Worm (Caenorhabditis elegans) whole organism, L3 larva: Measurements from ENCODE around the gene R07E5.17.
A peak's percentile ranks its signal among the peaks of the same experiment; 100 is the strongest.

ENCODE experiments used
- R02D3.7 ChIP-seq: fragments of 150-350 bp; optimal IDR thresholded peaks from 2 replicates; lab custom pipeline; 2014; ENCODE audit warnings: missing biosample characterization, missing genetic modification characterization
- ZK546.5 ChIP-seq: sonication (generic microtip); optimal IDR thresholded peaks from 2 replicates; lab custom pipeline; 2017; ENCODE audit warnings: missing biosample characterization, missing genetic modification characterization
- ama-1 ChIP-seq: fragments of 150-350 bp; optimal IDR thresholded peaks from 2 replicates; lab custom pipeline; 2018
- ceh-16 ChIP-seq: sonication (generic microtip); optimal IDR thresholded peaks from 2 replicates; lab custom pipeline; 2017; ENCODE audit warnings: missing biosample characterization, missing genetic modification characterization
- ceh-28 ChIP-seq: fragments of 150-350 bp; optimal IDR thresholded peaks from 2 replicates; lab custom pipeline; 2014; ENCODE audit warnings: missing biosample characterization, missing genetic modification reagents, missing genetic modification characterization
- ceh-82 ChIP-seq: fragments of 150-350 bp; optimal IDR thresholded peaks from 2 replicates; lab custom pipeline; 2014; ENCODE audit warnings: missing biosample characterization, missing genetic modification characterization
- ceh-9 ChIP-seq: sonication (generic microtip); optimal IDR thresholded peaks from 2 replicates; lab custom pipeline; 2018; ENCODE audit warnings: missing biosample characterization, missing genetic modification characterization
- egl-27 ChIP-seq: sonication (generic microtip); optimal IDR thresholded peaks from 4 replicates; lab custom pipeline; 2017; ENCODE audit warnings: missing biosample characterization, missing genetic modification reagents, missing genetic modification characterization
- egl-5 ChIP-seq: fragments of 150-350 bp; optimal IDR thresholded peaks from 2 replicates; lab custom pipeline; 2017; ENCODE audit warnings: missing biosample characterization, missing genetic modification reagents, missing genetic modification characterization, inconsistent platforms
- elt-1 ChIP-seq: fragments of 150-350 bp; optimal IDR thresholded peaks from 2 replicates; lab custom pipeline; 2014; ENCODE audit warnings: missing biosample characterization, missing genetic modification characterization
- elt-2 ChIP-seq: sonication (generic microtip); optimal IDR thresholded peaks from 2 replicates; lab custom pipeline; 2016; ENCODE audit warnings: missing genetic modification reagents, mild to moderate bottlenecking, missing genetic modification characterization, missing compliant biosample characterization
- elt-3 ChIP-seq, 3 experiments: fragments of 150-350 bp in 1 of 3; sonication (generic microtip) in 2 of 3; optimal IDR thresholded peaks; 2 replicates in 2 of 3; 4 replicates in 1 of 3; lab custom pipeline; 2014 to 2017; ENCODE audit warnings: missing biosample characterization in 3 of 3, missing genetic modification characterization in 3 of 3
- eor-1 ChIP-seq, 2 experiments: fragments of 150-350 bp; optimal IDR thresholded peaks; 2 replicates each; lab custom pipeline; 2014 to 2018; ENCODE audit warnings: missing biosample characterization in 2 of 2, missing genetic modification characterization in 2 of 2
- hmg-11 ChIP-seq: sonication (generic microtip); optimal IDR thresholded peaks from 2 replicates; lab custom pipeline; 2016; ENCODE audit warnings: missing genetic modification characterization, missing compliant biosample characterization
- lin-15B ChIP-seq: fragments of 150-350 bp; optimal IDR thresholded peaks from 2 replicates; lab custom pipeline; 2014; ENCODE audit warnings: missing biosample characterization, missing genetic modification characterization
- lin-39 ChIP-seq: fragments of 150-350 bp; optimal IDR thresholded peaks from 2 replicates; lab custom pipeline; 2018; ENCODE audit warnings: missing biosample characterization, missing genetic modification reagents, missing genetic modification characterization
- lsy-12 ChIP-seq: sonication (generic microtip); optimal IDR thresholded peaks from 2 replicates; lab custom pipeline; 2016; ENCODE audit warnings: mild to moderate bottlenecking, missing genetic modification characterization, missing compliant biosample characterization
- mdl-1 ChIP-seq: fragments of 150-350 bp; optimal IDR thresholded peaks from 2 replicates; lab custom pipeline; 2014; ENCODE audit warnings: missing biosample characterization, missing genetic modification characterization
- nfya-1 ChIP-seq: sonication (generic microtip); optimal IDR thresholded peaks from 2 replicates; lab custom pipeline; 2017; ENCODE audit warnings: missing genetic modification characterization, mild to moderate bottlenecking, missing compliant biosample characterization, antibody characterized with exemption, moderate library complexity; ENCODE audit not compliant: insufficient read depth
- nhr-11 ChIP-seq: fragments of 150-350 bp; optimal IDR thresholded peaks from 2 replicates; lab custom pipeline; 2014; ENCODE audit warnings: missing biosample characterization, missing genetic modification characterization
- nhr-23 ChIP-seq: fragments of 150-350 bp; optimal IDR thresholded peaks from 2 replicates; lab custom pipeline; 2014; ENCODE audit warnings: missing biosample characterization, missing genetic modification reagents, missing genetic modification characterization
- nhr-25 ChIP-seq: sonication (generic microtip); optimal IDR thresholded peaks from 2 replicates; lab custom pipeline; 2017; ENCODE audit warnings: missing biosample characterization, missing genetic modification characterization
- nhr-43 ChIP-seq: sonication (generic microtip); optimal IDR thresholded peaks from 2 replicates; lab custom pipeline; 2016; ENCODE audit warnings: mild to moderate bottlenecking, missing genetic modification characterization, missing compliant biosample characterization; ENCODE audit not compliant: poor library complexity, severe bottlenecking
- pha-4 ChIP-seq: fragments of 150-350 bp; optimal IDR thresholded peaks from 2 replicates; lab custom pipeline; 2014; ENCODE audit warnings: missing biosample characterization, missing genetic modification reagents, missing genetic modification characterization
- pqm-1 ChIP-seq: fragments of 150-350 bp; optimal IDR thresholded peaks from 2 replicates; lab custom pipeline; 2017; ENCODE audit warnings: missing biosample characterization, missing genetic modification characterization, inconsistent platforms
- unc-62 ChIP-seq: fragments of 150-350 bp; sonication (generic microtip); optimal IDR thresholded peaks from 4 replicates; lab custom pipeline; 2014; ENCODE audit warnings: missing biosample characterization, missing genetic modification reagents, missing genetic modification characterization
- zag-1 ChIP-seq: fragments of 150-350 bp; optimal IDR thresholded peaks from 2 replicates; lab custom pipeline; 2014; ENCODE audit warnings: missing biosample characterization, missing genetic modification characterization
- ztf-11 ChIP-seq: fragments of 150-350 bp; optimal IDR thresholded peaks from 2 replicates; lab custom pipeline; 2014; ENCODE audit warnings: missing biosample characterization, missing genetic modification characterization
- ztf-4 ChIP-seq: fragments of 150-350 bp; optimal IDR thresholded peaks from 2 replicates; lab custom pipeline; 2014; ENCODE audit warnings: missing biosample characterization, missing genetic modification characterization

R07E5.17 gene

DNA sequence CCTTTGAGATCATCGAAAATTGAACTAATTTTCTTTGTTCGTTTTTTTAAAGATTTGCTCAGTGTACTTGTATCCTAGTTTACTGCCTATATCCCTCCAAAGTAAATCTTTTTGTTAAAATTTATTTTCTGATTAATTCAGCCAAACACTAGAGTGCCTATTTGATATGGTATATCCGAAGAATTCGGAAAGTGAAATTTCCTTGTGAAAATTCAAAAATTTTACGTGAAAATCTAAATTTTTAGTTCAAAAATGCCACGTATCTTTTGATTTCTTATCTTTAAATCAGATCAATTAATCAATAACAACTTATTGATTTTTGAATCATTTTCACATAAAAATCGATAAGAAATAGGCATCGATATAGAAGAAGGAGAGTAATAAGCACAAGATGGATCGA is 5.8 kb downstream of the R07E5.17 start, which contains the start of gene R07E5.6:
Gene R07E5.6, plus strand, starts transcription at position 301 of the 400 bp plus-strand sequence.
- no peak for TF ChIP-seq nhr-11 (tag; lab: Kevin White, UChicago)
- no peak for TF ChIP-seq elt-3 (tag; optimal IDR thresholded peaks at IDR 0.05; lab: Kevin White, UChicago)
- TF ChIP-seq pha-4 (tag; lab: Kevin White, UChicago), result no peak
- no peak for TF ChIP-seq lin-39 (tag; lab: Kevin White, UChicago)
- no peak for TF ChIP-seq pqm-1 (tag; lab: Kevin White, UChicago)
- no peak for TF ChIP-seq egl-5
- no peak for TF ChIP-seq ceh-82
- TF ChIP-seq nhr-43 (tag; lab: Kevin White, UChicago), result no peak
- peak; percentile 41 for TF ChIP-seq ceh-28 (tag; lab: Kevin White, UChicago)

- no peak for TF ChIP-seq mdl-1 (tag; lab: Kevin White, UChicago)
- no peak for TF ChIP-seq lsy-12 (tag; lab: Kevin White, UChicago)
- no peak for TF ChIP-seq ztf-11 (tag; lab: Kevin White, UChicago)
- no peak for TF ChIP-seq pqm-1 (tag; lab: Kevin White, UChicago)
- TF ChIP-seq lin-15B, result no peak
- TF ChIP-seq ztf-4, result no peak
- TF ChIP-seq hmg-11 (tag; lab: Kevin White, UChicago), result no peak
- no peak for TF ChIP-seq elt-1 (tag; lab: Kevin White, UChicago)
- no peak for TF ChIP-seq ceh-9 (tag; lab: Kevin White, UChicago)
Observed at ce11 chrIII:4397115-4397514, 7.1 kb downstream of the R07E5.17 start, which contains the start of gene R07E5.5. R07E5.5 (plus strand) TSS chrIII:4397415.

DNA sequence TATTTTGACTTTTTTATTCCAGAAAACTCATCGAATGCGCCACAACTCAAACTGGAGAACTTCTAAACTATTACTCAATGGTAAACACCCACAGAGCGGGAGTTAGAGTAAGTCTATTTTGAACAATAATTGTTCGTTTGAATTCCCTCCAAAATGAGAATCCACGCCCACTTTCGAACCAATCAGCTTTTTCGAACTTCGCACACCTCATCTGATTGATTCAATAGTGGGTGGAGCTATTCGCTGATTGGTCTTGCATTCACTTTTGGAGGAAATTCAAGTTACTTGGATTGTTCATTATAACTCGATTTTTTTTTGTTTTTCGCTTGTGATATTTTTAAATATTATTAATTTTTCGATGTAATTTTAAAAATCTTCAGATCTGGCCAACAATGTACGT is 8.4 kb downstream of the R07E5.17 start:
- TF ChIP-seq nhr-23 (tag; lab: Kevin White, UChicago) (no peak), ceh-16 (tag; lab: Kevin White, UChicago) (no peak), nfya-1 (tag; lab: Kevin White, UChicago) (peak; percentile 96), egl-27 (tag; lab: Kevin White, UChicago) (no peak), nhr-25 (tag; lab: Kevin White, UChicago) (no peak), R02D3.7 (no peak)
- TF ChIP-seq, all 47 proteins: peak for 1

DNA sequence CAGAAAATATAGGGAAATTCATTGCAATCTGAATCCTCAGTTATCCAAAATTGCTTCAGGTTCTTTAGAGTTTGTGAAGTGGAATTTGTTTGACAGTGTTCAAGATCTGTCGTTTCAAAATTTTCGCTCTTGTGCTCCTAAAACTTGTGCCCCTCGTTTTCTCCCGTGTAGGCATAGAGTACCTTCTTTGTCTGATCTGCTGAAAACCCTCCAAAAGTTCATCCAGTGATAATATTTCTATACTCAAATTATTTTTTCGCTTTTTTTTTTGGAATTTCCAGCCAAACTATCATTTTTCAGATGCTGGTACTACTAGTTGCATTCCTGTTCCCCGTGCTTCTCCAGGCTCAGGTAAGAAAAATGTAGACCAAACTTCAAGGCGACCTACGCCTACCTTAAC is 9.7 kb downstream of the R07E5.17 start, which contains the start of gene R07E5.4:
Gene R07E5.4, plus strand, starts transcription at position 301 of the 400 bp plus-strand sequence.
- no peak for TF ChIP-seq ama-1 (lab: Kevin White, UChicago)
- TF ChIP-seq zag-1 (tag; lab: Kevin White, UChicago), result no peak
- TF ChIP-seq, all 47 proteins: peak for 0

DNA sequence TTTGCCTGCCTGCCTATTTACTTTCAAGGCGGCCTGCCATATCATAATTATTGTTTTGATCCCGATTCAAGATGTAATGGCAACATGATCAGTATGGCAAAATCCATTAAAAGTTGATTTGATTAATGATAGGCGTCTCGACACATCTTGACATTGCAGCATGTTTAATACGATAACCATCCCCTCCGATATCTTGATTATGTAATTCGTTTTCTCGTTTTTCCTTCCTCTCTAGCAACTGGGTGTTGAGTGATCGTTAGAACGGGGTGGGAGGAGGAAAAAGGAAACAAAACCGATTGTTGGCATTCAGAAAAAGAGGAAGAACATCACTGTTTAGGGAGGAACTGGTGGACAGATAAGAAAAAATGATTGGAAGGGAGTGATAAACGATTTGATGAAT is 12.3 kb downstream of the R07E5.17 start:
- peak; percentile 67 for TF ChIP-seq elt-1 (tag; lab: Kevin White, UChicago)
- TF ChIP-seq egl-5, result no peak

ce11 chrIII:4391319-4391718 is 12.9 kb downstream of the R07E5.17 start:
- TF ChIP-seq zag-1 (tag; lab: Kevin White, UChicago) (no peak), nhr-25 (tag; lab: Kevin White, UChicago) (peak; percentile 48), ZK546.5 (tag; lab: Kevin White, UChicago) (no peak)

DNA sequence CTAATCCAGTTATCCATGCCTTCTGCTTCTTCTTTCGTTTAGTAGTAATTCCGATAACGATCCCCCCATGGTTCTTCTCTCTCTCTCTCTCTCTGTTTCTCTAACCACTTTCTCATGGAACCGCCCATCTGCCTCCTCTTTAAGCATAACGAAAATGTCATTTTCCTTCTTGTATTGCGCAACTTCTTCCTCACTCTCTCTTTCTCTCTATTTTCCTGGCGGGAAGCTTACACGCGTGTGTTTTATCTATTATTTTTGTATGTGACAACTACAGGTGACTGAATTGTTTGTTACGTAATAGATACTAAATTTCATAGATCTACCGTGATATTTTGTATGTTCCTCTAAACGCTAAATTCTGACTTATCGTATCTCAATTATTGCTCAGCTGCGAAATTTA is 13.8 kb downstream of the R07E5.17 start:
- TF ChIP-seq nhr-25 (tag; lab: Kevin White, UChicago) (peak; percentile 11), mdl-1 (tag; lab: Kevin White, UChicago) (no peak)

DNA sequence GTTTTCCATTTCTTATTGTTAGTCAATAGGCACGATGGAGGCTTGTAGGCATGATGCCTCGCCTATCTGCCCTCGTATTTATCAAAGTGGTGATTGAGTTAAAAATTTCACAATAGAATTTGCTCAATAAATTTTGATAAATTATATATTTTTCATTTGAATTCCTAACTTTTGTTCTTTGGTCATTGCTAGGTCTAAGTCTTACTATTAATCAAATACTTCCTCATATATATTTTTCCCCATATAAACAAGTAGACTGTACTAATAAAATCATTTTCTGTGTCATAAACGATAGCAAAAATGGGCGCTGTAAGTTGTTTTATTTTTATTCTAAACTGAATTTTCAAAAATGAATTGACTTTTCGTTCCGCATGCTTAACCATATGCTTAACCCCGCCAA is 19.7 kb downstream of the R07E5.17 start, which contains the start of gene pals-28:
Gene pals-28, plus strand, starts transcription at position 301 of the 400 bp plus-strand sequence.
- TF ChIP-seq eor-1 (tag; optimal IDR thresholded peaks at IDR 0.05; lab: Kevin White, UChicago) (no peak), unc-62 (GFP tag; lab: Kevin White, UChicago) (no peak), elt-2 (tag; lab: Kevin White, UChicago) (no peak)
